Worm (Caenorhabditis elegans): Measurements from ENCODE around the gene lin-36.

DNA sequence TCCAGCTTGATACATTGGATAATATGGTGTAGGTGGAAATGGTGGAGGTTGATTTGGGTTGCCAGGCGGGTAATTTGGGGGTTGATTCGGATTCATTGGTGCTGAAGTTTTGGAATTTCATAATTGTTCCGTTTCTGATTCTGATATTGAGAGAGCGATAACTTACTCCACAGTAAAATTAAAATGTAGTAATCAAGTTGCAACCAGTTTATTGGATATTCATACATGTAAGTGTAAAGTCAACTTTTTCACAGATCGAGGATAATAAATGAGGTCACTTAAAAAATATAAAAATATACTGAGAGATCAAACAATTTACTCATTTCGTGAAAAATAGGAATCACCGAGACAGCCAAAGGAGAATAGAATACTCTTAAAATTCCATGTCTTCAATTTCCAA, 7.3 kb upstream of the lin-36 start, which contains the start of gene mdt-30:
- TF ChIP-seq jun-1 (tag; optimal IDR thresholded peaks at IDR 0.05) (no peak), aly-2 (tag; optimal IDR thresholded peaks at IDR 0.05) (no peak), nhr-25 (tag; optimal IDR thresholded peaks at IDR 0.05) (no peak), hmg-11 (tag; optimal IDR thresholded peaks at IDR 0.05) (no peak)
